Worm (Caenorhabditis elegans) whole organism, late embryonic: ENCODE results near the gene lon-2.

Experiments used
- C08G9.2 ChIP-seq: sonication (generic microtip); optimal IDR thresholded peaks from 2 replicates; lab custom pipeline; 2016; ENCODE audit warnings: mild to moderate bottlenecking, missing genetic modification characterization, moderate library complexity, missing compliant biosample characterization
- C38D4.7 ChIP-seq: fragments of 200-800 bp; sonication (Bioruptor generic); optimal IDR thresholded peaks from 2 replicates; lab custom pipeline; 2018; ENCODE audit warnings: mild to moderate bottlenecking, missing genetic modification characterization, moderate library complexity, missing compliant biosample characterization
- F13H6.1 ChIP-seq: sonication (generic microtip); optimal IDR thresholded peaks from 2 replicates; lab custom pipeline; 2016; ENCODE audit warnings: missing genetic modification characterization, missing compliant biosample characterization
- K09A11.1 ChIP-seq: sonication (generic microtip); optimal IDR thresholded peaks from 2 replicates; lab custom pipeline; 2017; ENCODE audit warnings: antibody characterized with exemption, mild to moderate bottlenecking, missing genetic modification characterization, missing compliant biosample characterization; ENCODE audit not compliant: insufficient read depth
- T23F11.4 ChIP-seq: fragments of 200-800 bp; sonication (Bioruptor generic); optimal IDR thresholded peaks from 2 replicates; lab custom pipeline; 2018; ENCODE audit warnings: mild to moderate bottlenecking, missing genetic modification characterization, missing compliant biosample characterization
- Y22D7AL.16 ChIP-seq: sonication (generic microtip); optimal IDR thresholded peaks from 2 replicates; lab custom pipeline; 2016; ENCODE audit warnings: missing genetic modification characterization, missing compliant biosample characterization
- ahr-1 ChIP-seq: sonication (generic microtip); optimal IDR thresholded peaks from 2 replicates; lab custom pipeline; 2016; ENCODE audit warnings: missing genetic modification characterization, missing compliant biosample characterization
- ceh-18 ChIP-seq: sonication (generic microtip); optimal IDR thresholded peaks from 2 replicates; lab custom pipeline; 2016; ENCODE audit warnings: missing genetic modification characterization, missing compliant biosample characterization
- ceh-19 ChIP-seq: fragments of 200-800 bp; sonication (Bioruptor generic); optimal IDR thresholded peaks from 2 replicates; lab custom pipeline; 2018; ENCODE audit warnings: mild to moderate bottlenecking, missing genetic modification characterization, missing compliant biosample characterization
- ceh-2 ChIP-seq: sonication (generic microtip); optimal IDR thresholded peaks from 2 replicates; lab custom pipeline; 2016; ENCODE audit warnings: missing genotype, missing genetic modification characterization, missing compliant biosample characterization
- ceh-22 ChIP-seq: sonication (generic microtip); optimal IDR thresholded peaks from 2 replicates; lab custom pipeline; 2017; ENCODE audit warnings: missing biosample characterization, missing genetic modification characterization
- ceh-30 ChIP-seq: fragments of 150-350 bp; optimal IDR thresholded peaks from 2 replicates; lab custom pipeline; 2014; ENCODE audit warnings: missing biosample characterization, missing genetic modification characterization
- ceh-31 ChIP-seq: sonication (generic microtip); optimal IDR thresholded peaks from 2 replicates; lab custom pipeline; 2016; ENCODE audit warnings: missing genetic modification characterization, missing compliant biosample characterization
- ceh-6 ChIP-seq: fragments of 200-800 bp; sonication (Bioruptor generic); optimal IDR thresholded peaks from 2 replicates; lab custom pipeline; 2018; ENCODE audit warnings: mild to moderate bottlenecking, missing genetic modification characterization, missing compliant biosample characterization
- ceh-9 ChIP-seq: sonication (generic microtip); optimal IDR thresholded peaks from 2 replicates; lab custom pipeline; 2016; ENCODE audit warnings: mild to moderate bottlenecking, missing genetic modification characterization, inconsistent platforms, missing compliant biosample characterization
- che-1 ChIP-seq: sonication (generic microtip); optimal IDR thresholded peaks from 2 replicates; lab custom pipeline; 2016; ENCODE audit warnings: mild to moderate bottlenecking, missing genetic modification characterization, missing compliant biosample characterization
- dve-1 ChIP-seq: sonication (generic microtip); optimal IDR thresholded peaks from 2 replicates; lab custom pipeline; 2017; ENCODE audit warnings: antibody characterized with exemption, mild to moderate bottlenecking, missing genetic modification characterization, missing compliant biosample characterization
- elt-2 ChIP-seq: sonication (generic microtip); optimal IDR thresholded peaks from 2 replicates; lab custom pipeline; 2016; ENCODE audit warnings: missing genetic modification reagents, missing genetic modification characterization, missing compliant biosample characterization
- elt-4 ChIP-seq: sonication (generic microtip); optimal IDR thresholded peaks from 2 replicates; lab custom pipeline; 2016; ENCODE audit warnings: missing genetic modification characterization, missing compliant biosample characterization
- ets-4 ChIP-seq: sonication (generic microtip); optimal IDR thresholded peaks from 2 replicates; lab custom pipeline; 2016; ENCODE audit warnings: missing genetic modification characterization, missing compliant biosample characterization
- eyg-1 ChIP-seq: sonication (generic microtip); optimal IDR thresholded peaks from 2 replicates; lab custom pipeline; 2016; ENCODE audit warnings: missing genotype, missing genetic modification characterization, missing compliant biosample characterization
- fax-1 ChIP-seq: sonication (generic microtip); optimal IDR thresholded peaks from 2 replicates; lab custom pipeline; 2016; ENCODE audit warnings: missing genotype, missing genetic modification characterization, missing compliant biosample characterization
- fkh-10 ChIP-seq: fragments of 150-350 bp; optimal IDR thresholded peaks from 2 replicates; lab custom pipeline; 2014; ENCODE audit warnings: missing biosample characterization, missing genetic modification reagents, missing genetic modification characterization
- hlh-30 ChIP-seq: sonication (generic microtip); optimal IDR thresholded peaks from 2 replicates; lab custom pipeline; 2017; ENCODE audit warnings: antibody characterized with exemption, missing genetic modification characterization, missing compliant biosample characterization; ENCODE audit not compliant: insufficient read depth
- lin-11 ChIP-seq: fragments of 200-800 bp; sonication (Bioruptor generic); optimal IDR thresholded peaks from 2 replicates; lab custom pipeline; 2018; ENCODE audit warnings: mild to moderate bottlenecking, missing genetic modification characterization, missing compliant biosample characterization
- nfya-1 ChIP-seq: sonication (generic microtip); optimal IDR thresholded peaks from 2 replicates; lab custom pipeline; 2017; ENCODE audit warnings: missing genetic modification characterization, mild to moderate bottlenecking, missing compliant biosample characterization, antibody characterized with exemption, moderate library complexity
- nhr-11 ChIP-seq: fragments of 150-350 bp; optimal IDR thresholded peaks from 2 replicates; lab custom pipeline; 2014; ENCODE audit warnings: missing biosample characterization, missing genetic modification characterization
- nhr-232 ChIP-seq: sonication (generic microtip); optimal IDR thresholded peaks from 2 replicates; lab custom pipeline; 2016; ENCODE audit warnings: missing genetic modification characterization, missing compliant biosample characterization
- odd-2 ChIP-seq: sonication (generic microtip); optimal IDR thresholded peaks from 2 replicates; lab custom pipeline; 2017; ENCODE audit warnings: antibody characterized with exemption, mild to moderate bottlenecking, missing genetic modification characterization, missing compliant biosample characterization
- pag-3 ChIP-seq: sonication (generic microtip); optimal IDR thresholded peaks from 2 replicates; lab custom pipeline; 2016; ENCODE audit warnings: missing compliant biosample characterization, missing genetic modification characterization, borderline replicate concordance
- pat-9 ChIP-seq: fragments of 200-800 bp; sonication (Bioruptor generic); optimal IDR thresholded peaks from 2 replicates; lab custom pipeline; 2018; ENCODE audit warnings: mild to moderate bottlenecking, missing genetic modification characterization, moderate library complexity, missing compliant biosample characterization
- pqm-1 ChIP-seq: sonication (generic microtip); optimal IDR thresholded peaks from 2 replicates; lab custom pipeline; 2016; ENCODE audit warnings: missing genetic modification characterization, missing compliant biosample characterization
- rnt-1 ChIP-seq: sonication (generic microtip); optimal IDR thresholded peaks from 2 replicates; lab custom pipeline; 2016; ENCODE audit warnings: missing genetic modification characterization, missing compliant biosample characterization
- sdc-2 ChIP-seq: sonication (generic microtip); optimal IDR thresholded peaks from 2 replicates; lab custom pipeline; 2016; ENCODE audit warnings: missing genotype, missing genetic modification characterization, missing compliant biosample characterization
- sox-2 ChIP-seq: fragments of 200-800 bp; sonication (Bioruptor generic); IDR thresholded peaks from 2 replicates; pipeline ENCODE4 v1.3.6; 2022; ENCODE audit warnings: missing genetic modification reagents, missing genetic modification characterization, missing compliant biosample characterization
- sox-4 ChIP-seq: sonication (generic microtip); optimal IDR thresholded peaks from 2 replicates; lab custom pipeline; 2017; ENCODE audit warnings: mild to moderate bottlenecking, missing genetic modification characterization, inconsistent platforms, missing compliant biosample characterization
- syd-9 ChIP-seq: sonication (generic microtip); optimal IDR thresholded peaks from 2 replicates; lab custom pipeline; 2016; ENCODE audit warnings: mild to moderate bottlenecking, missing genetic modification characterization, moderate library complexity, missing compliant biosample characterization
- tbx-2 ChIP-seq: sonication (generic microtip); optimal IDR thresholded peaks from 2 replicates; lab custom pipeline; 2016; ENCODE audit warnings: missing genetic modification characterization, missing compliant biosample characterization
- unc-3 ChIP-seq, 2 experiments: fragments of 200-800 bp in 1 of 2; sonication (Bioruptor generic) in 1 of 2; sonication (generic microtip) in 1 of 2; conservative IDR thresholded peaks in 1 of 2; optimal IDR thresholded peaks in 1 of 2; 2 replicates each; pipeline versions ENCODE4 v1.3.6 to Lab custom; 2016 to 2022; ENCODE audit warnings: missing compliant biosample characterization in 2 of 2, missing genetic modification characterization in 2 of 2, missing genetic modification reagents in 1 of 2
- unc-55 ChIP-seq: sonication (generic microtip); optimal IDR thresholded peaks from 2 replicates; lab custom pipeline; 2017; ENCODE audit warnings: missing biosample characterization, missing genetic modification reagents, missing genetic modification characterization

The lon-2 gene

DNA sequence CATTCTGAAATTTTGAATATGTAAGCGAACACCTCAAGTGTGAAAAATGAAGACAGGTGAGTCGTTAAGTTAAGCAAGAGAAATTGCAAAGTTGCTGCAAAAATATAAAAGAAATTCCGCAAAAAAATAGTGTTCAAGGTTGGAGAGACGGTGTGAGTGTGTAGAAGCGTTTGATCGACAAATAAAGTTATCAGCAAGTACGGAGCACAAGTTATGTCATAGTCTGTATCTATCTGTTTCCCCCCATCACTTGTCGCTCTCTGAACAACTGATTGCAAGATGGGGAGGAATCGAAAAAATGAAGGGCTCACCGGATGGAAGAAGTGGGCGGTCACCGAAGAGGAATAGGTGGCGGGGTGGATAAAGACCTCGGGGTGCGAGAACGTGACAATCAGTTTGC lies at the start of gene lon-2:
TSS of gene lon-2 (minus strand) at position 4 of the 400 bp plus-strand sequence.
- TF ChIP-seq elt-4 (tag; lab: Kevin White, UChicago) (no peak), elt-2 (tag; lab: Kevin White, UChicago) (peak; percentile 65), ceh-19 (GFP tag; lab: Kevin White, UChicago) (no peak), lin-11 (tag; lab: Kevin White, UChicago) (no peak), pat-9 (tag; lab: Kevin White, UChicago) (no peak), nhr-11 (no peak), T23F11.4 (GFP tag; lab: Kevin White, UChicago) (no peak), ceh-31 (no peak)

DNA sequence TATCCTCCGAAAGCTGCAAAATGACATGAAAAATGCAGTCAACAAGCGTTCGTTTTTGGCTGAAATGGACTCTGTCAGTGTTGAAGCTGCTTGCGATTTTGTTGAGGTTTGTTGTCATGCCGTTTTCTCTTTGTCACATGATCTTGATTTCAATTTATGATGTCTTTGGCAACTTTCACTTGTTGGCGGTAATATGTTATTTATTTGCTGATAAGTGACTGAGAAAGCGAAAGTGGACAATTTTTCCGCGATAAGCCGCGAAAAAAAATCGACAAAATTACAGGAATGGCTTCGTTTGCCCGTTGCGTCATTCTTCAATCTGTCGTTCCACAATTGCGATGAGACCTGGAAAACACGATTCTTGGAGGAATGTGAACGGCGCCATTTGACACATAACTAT lies 46.4 kb upstream of the lon-2 start:
- no peak for TF ChIP-seq sox-4 (tag; lab: Kevin White, UChicago)
- TF ChIP-seq hlh-30, result peak; percentile 26

DNA sequence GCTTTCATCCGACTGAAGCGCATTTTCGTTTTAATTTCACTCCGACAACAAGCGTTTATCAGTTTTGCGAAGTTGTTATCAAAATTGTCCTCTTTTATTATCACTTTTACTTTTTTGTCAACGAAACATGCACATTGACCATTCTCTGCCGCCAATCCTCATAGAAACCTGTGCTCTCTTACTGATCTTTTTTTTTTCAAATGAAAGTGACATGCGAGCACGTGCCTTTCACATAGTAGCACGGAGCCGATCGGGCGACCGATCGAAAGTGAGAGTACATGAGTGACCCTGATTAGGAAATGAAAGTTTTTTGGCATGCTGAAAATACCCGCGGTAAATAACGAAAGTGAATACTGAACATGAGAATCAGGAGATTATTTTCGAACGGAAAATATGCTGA lies 45.2 kb upstream of the lon-2 start:
- TF ChIP-seq ceh-9 (tag; lab: Kevin White, UChicago) (no peak), ets-4 (tag; lab: Kevin White, UChicago) (no peak), sdc-2 (no peak), elt-4 (tag; lab: Kevin White, UChicago) (no peak), ceh-30 (no peak), ceh-6 (no peak), fax-1 (tag; lab: Kevin White, UChicago) (no peak), pqm-1 (tag; lab: Kevin White, UChicago) (peak; percentile 19), elt-2 (tag; lab: Kevin White, UChicago) (peak; percentile 75), syd-9 (no peak), lin-11 (tag; lab: Kevin White, UChicago) (no peak), Y22D7AL.16 (tag; lab: Kevin White, UChicago) (no peak)
- TF ChIP-seq, all 69 proteins: peak for 2

DNA sequence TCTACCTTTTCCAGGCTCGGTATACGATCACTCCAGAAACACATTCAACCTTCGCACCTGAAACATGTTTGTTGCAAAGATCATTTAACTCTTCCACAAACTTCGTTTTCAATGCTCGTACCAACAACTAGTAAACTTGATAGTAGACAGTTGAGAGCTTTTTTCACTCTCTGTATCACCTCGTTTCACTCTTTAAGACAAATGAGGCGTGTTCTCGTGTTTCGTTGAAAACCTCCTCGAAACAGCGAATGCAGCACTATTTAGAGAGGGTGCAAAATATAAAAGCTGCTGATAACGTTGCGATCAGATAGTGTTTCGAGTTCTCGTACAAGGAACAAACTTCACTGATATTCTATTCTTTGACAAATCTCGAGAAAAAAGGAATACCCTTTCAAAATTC lies 44.1 kb upstream of the lon-2 start, which contains the start of gene F43C9.1:
TSS of gene F43C9.1 (plus strand) at position 301 of the 400 bp plus-strand sequence.
- no peak for TF ChIP-seq C08G9.2 (tag; lab: Kevin White, UChicago)

DNA sequence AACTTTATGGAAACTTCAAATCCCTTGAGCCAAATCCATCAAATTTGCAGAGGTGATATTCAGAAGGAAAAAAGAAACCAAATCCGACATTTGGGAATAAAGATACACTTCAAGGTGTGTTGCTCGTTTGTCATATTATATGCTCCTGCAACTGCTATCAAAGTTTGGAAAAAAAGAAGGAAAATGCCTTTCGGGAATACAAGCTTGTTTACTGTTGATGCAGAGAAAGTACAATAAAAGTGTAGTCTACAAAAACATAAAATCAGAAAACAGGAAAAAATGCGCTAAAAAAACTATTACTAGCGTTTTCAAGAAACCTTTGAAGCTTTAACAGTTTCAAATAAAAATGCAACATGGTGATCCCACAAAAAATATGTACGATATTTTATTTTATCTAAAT lies 41.7 kb upstream of the lon-2 start:
- TF ChIP-seq nfya-1 (tag; lab: Kevin White, UChicago) (no peak), elt-2 (tag; lab: Kevin White, UChicago) (no peak), ceh-22 (tag; lab: Kevin White, UChicago) (no peak), F13H6.1 (tag; lab: Kevin White, UChicago) (no peak), pag-3 (tag; lab: Kevin White, UChicago) (no peak), C38D4.7 (GFP tag; lab: Kevin White, UChicago) (no peak), rnt-1 (tag; lab: Kevin White, UChicago) (no peak), eyg-1 (tag; lab: Kevin White, UChicago) (no peak)

DNA sequence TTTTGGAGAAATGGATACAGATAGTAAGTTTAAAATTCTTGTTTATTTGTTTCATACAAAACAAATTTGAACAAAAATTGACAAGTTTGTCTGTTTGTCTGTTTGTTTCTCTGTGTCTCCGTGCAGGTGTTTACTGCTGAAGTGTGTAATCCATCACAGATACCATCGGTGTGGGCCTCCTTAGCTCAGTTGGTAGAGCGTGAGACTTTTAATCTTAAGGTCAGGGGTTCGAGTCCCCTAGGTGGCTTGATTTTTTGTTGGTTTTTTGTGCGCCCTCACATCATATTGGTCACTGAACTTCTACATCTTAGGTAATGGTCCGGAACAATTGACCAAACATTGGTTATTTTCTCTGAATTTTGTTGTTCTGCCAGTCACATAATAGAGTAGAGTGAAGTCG lies 40.1 kb upstream of the lon-2 start:
- TF ChIP-seq sox-2 (GFP tag; lab: Robert Waterston, UW), result peak; percentile 3; the same call in 1 of the 2 replicates
- TF ChIP-seq C38D4.7 (GFP tag; lab: Kevin White, UChicago), result peak; percentile 51
- peak; percentile 50 for TF ChIP-seq che-1
- no peak for TF ChIP-seq ceh-9 (tag; lab: Kevin White, UChicago)
- no peak for TF ChIP-seq ets-4 (tag; lab: Kevin White, UChicago)
- TF ChIP-seq pat-9 (tag; lab: Kevin White, UChicago), result peak; percentile 18
- peak; percentile 47; the same call in 1 of the 2 replicates for TF ChIP-seq unc-3 (GFP tag; conservative IDR thresholded peaks at IDR 0.05; lab: Robert Waterston, UW)
- no peak for TF ChIP-seq unc-3 (tag; optimal IDR thresholded peaks at IDR 0.05; lab: Kevin White, UChicago)
- TF ChIP-seq dve-1 (tag; lab: Kevin White, UChicago), result peak; percentile 52
- TF ChIP-seq Y22D7AL.16 (tag; lab: Kevin White, UChicago), result no peak
- TF ChIP-seq nhr-232 (tag; lab: Kevin White, UChicago), result peak; percentile 44
- no peak for TF ChIP-seq elt-4 (tag; lab: Kevin White, UChicago)
- TF ChIP-seq K09A11.1, result peak; percentile 60
- TF ChIP-seq ahr-1, result peak; percentile 38
- no peak for TF ChIP-seq unc-55 (GFP tag; lab: Kevin White, UChicago)
- TF ChIP-seq odd-2 (tag; lab: Kevin White, UChicago), result peak; percentile 31
- no peak for TF ChIP-seq ceh-2
- peak; percentile 69 for TF ChIP-seq ceh-6
- peak; percentile 60 for TF ChIP-seq elt-2 (tag; lab: Kevin White, UChicago)
- TF ChIP-seq ceh-18 (tag; lab: Kevin White, UChicago), result peak; percentile 19
- no peak for TF ChIP-seq fkh-10 (GFP tag; lab: Kevin White, UChicago)
- TF ChIP-seq tbx-2, result peak; percentile 54
- TF ChIP-seq fax-1 (tag; lab: Kevin White, UChicago), result peak; percentile 21
- TF ChIP-seq sdc-2, result peak; percentile 31
